Worm (Caenorhabditis elegans) whole organism, young adult: Measurements from ENCODE around the gene nhr-105.

Experiments used
- B0261.1 ChIP-seq: sonication (generic microtip); optimal IDR thresholded peaks from 2 replicates; lab custom pipeline; 2016; ENCODE audit warnings: mild to moderate bottlenecking, missing genetic modification characterization, moderate library complexity, missing compliant biosample characterization
- C06A6.2 ChIP-seq: fragments of 200-800 bp; sonication (Bioruptor generic); conservative IDR thresholded peaks from 2 replicates; pipeline ENCODE4 v1.3.6; 2022; ENCODE audit warnings: missing genetic modification characterization, missing compliant biosample characterization
- F52B5.7 ChIP-seq: sonication (generic microtip); optimal IDR thresholded peaks from 2 replicates; lab custom pipeline; 2016; ENCODE audit warnings: mild to moderate bottlenecking, missing genetic modification characterization, missing compliant biosample characterization
- T07F8.4 ChIP-seq: sonication (generic microtip); optimal IDR thresholded peaks from 2 replicates; lab custom pipeline; 2016; ENCODE audit warnings: mild to moderate bottlenecking, missing genetic modification characterization, moderate library complexity, missing compliant biosample characterization
- Y53G8AR.9 ChIP-seq: fragments of 200-800 bp; sonication (Bioruptor generic); conservative IDR thresholded peaks from 2 replicates; pipeline ENCODE4 v1.3.6; 2022; ENCODE audit warnings: missing genetic modification reagents, missing genetic modification characterization, missing compliant biosample characterization
- Y95B8A.8 ChIP-seq: fragments of 200-800 bp; sonication (Bioruptor generic); IDR thresholded peaks from 2 replicates; pipeline ENCODE4 v1.3.6; 2022; ENCODE audit warnings: missing genetic modification reagents, missing genetic modification characterization, missing compliant biosample characterization
- akir-1 ChIP-seq: fragments of 200-800 bp; sonication (Bioruptor generic); optimal IDR thresholded peaks from 2 replicates; lab custom pipeline; 2018; ENCODE audit warnings: mild to moderate bottlenecking, missing genetic modification characterization, moderate library complexity, missing compliant biosample characterization
- aptf-3 ChIP-seq: fragments of 200-800 bp; sonication (Bioruptor generic); IDR thresholded peaks from 2 replicates; pipeline ENCODE4 v1.3.6; 2022; ENCODE audit warnings: missing genetic modification characterization, missing compliant biosample characterization
- bed-2 ChIP-seq: fragments of 200-800 bp; sonication (Bioruptor generic); IDR thresholded peaks from 2 replicates; pipeline ENCODE4 v1.3.6; 2022; ENCODE audit warnings: missing genetic modification reagents, missing genetic modification characterization, missing compliant biosample characterization
- cebp-2 ChIP-seq: fragments of 200-800 bp; sonication (Bioruptor generic); IDR thresholded peaks from 2 replicates; pipeline ENCODE4 v1.3.6; 2022; ENCODE audit warnings: missing genetic modification characterization, missing compliant biosample characterization
- ceh-40 ChIP-seq: fragments of 200-800 bp; sonication (Bioruptor generic); IDR thresholded peaks from 2 replicates; pipeline ENCODE4 v1.3.6; 2022; ENCODE audit warnings: missing genetic modification characterization, missing compliant biosample characterization
- ceh-79 ChIP-seq: sonication (generic microtip); optimal IDR thresholded peaks from 2 replicates; lab custom pipeline; 2017; ENCODE audit warnings: mild to moderate bottlenecking, missing genetic modification characterization, missing compliant biosample characterization
- egl-44 ChIP-seq: fragments of 200-800 bp; sonication (Bioruptor generic); IDR thresholded peaks from 2 replicates; pipeline ENCODE4 v1.3.6; 2022; ENCODE audit warnings: missing genetic modification reagents, missing genetic modification characterization, missing compliant biosample characterization
- egrh-3 ChIP-seq: fragments of 200-800 bp; sonication (Bioruptor generic); IDR thresholded peaks from 2 replicates; pipeline ENCODE4 v1.3.6; 2022; ENCODE audit warnings: missing genetic modification reagents, missing genetic modification characterization, missing compliant biosample characterization
- ekl-4 ChIP-seq: fragments of 200-800 bp; sonication (Bioruptor generic); IDR thresholded peaks from 2 replicates; pipeline ENCODE4 v1.3.6; 2022; ENCODE audit warnings: missing genetic modification reagents, missing genetic modification characterization, missing compliant biosample characterization
- hlh-26 ChIP-seq: fragments of 200-800 bp; sonication (Bioruptor generic); conservative IDR thresholded peaks from 2 replicates; pipeline ENCODE4 v1.3.6; 2022; ENCODE audit warnings: missing genetic modification reagents, missing genetic modification characterization, missing compliant biosample characterization
- hmg-1.2 ChIP-seq: fragments of 200-800 bp; sonication (Bioruptor generic); IDR thresholded peaks from 2 replicates; pipeline ENCODE4 v1.3.6; 2022; ENCODE audit warnings: missing genetic modification reagents, missing genetic modification characterization, missing compliant biosample characterization
- let-526 ChIP-seq: fragments of 200-800 bp; sonication (Bioruptor generic); IDR thresholded peaks from 2 replicates; pipeline ENCODE4 v1.3.6; 2022; ENCODE audit warnings: missing genetic modification reagents, missing genetic modification characterization, missing compliant biosample characterization
- let-607 ChIP-seq, 2 experiments: fragments of 200-800 bp in 1 of 2; sonication (Bioruptor generic) in 1 of 2; sonication (generic microtip) in 1 of 2; optimal IDR thresholded peaks; 2 replicates each; lab custom pipeline; 2016 to 2018; ENCODE audit warnings: mild to moderate bottlenecking in 2 of 2, missing compliant biosample characterization in 2 of 2, missing genetic modification characterization in 2 of 2, moderate library complexity in 2 of 2, missing genotype in 1 of 2
- lin-35 ChIP-seq, 3 experiments: fragments of 150-350 bp in 2 of 3; sonication (generic microtip) in 1 of 3; optimal IDR thresholded peaks; 2 replicates each; lab custom pipeline; 2014 to 2018; ENCODE audit warnings: missing biosample characterization in 3 of 3, missing genetic modification characterization in 3 of 3, missing genetic modification reagents in 3 of 3
- lsl-1 ChIP-seq: fragments of 200-800 bp; sonication (Bioruptor generic); optimal IDR thresholded peaks from 2 replicates; lab custom pipeline; 2018; ENCODE audit warnings: mild to moderate bottlenecking, missing genetic modification characterization, moderate library complexity, missing compliant biosample characterization
- madf-10 ChIP-seq: sonication (generic microtip); optimal IDR thresholded peaks from 2 replicates; lab custom pipeline; 2016; ENCODE audit warnings: mild to moderate bottlenecking, missing genetic modification characterization, missing compliant biosample characterization
- madf-3 ChIP-seq: fragments of 200-800 bp; sonication (Bioruptor generic); IDR thresholded peaks from 2 replicates; pipeline ENCODE4 v1.3.6; 2022; ENCODE audit warnings: missing genetic modification reagents, missing genetic modification characterization, missing compliant biosample characterization
- mcd-1 ChIP-seq: fragments of 200-800 bp; sonication (Bioruptor generic); IDR thresholded peaks from 2 replicates; pipeline ENCODE4 v1.3.6; 2022; ENCODE audit warnings: missing genetic modification reagents, missing genetic modification characterization, missing compliant biosample characterization
- mel-28 ChIP-seq: sonication (generic microtip); optimal IDR thresholded peaks from 2 replicates; lab custom pipeline; 2016; ENCODE audit warnings: borderline replicate concordance, mild to moderate bottlenecking, missing genetic modification characterization, missing compliant biosample characterization
- mes-4 ChIP-seq: sonication (generic microtip); optimal IDR thresholded peaks from 2 replicates; lab custom pipeline; 2016; ENCODE audit warnings: missing genotype, missing genetic modification characterization, missing compliant biosample characterization
- nhr-120 ChIP-seq: fragments of 200-800 bp; sonication (Bioruptor generic); IDR thresholded peaks from 2 replicates; pipeline ENCODE4 v1.3.6; 2022; ENCODE audit warnings: missing genetic modification characterization, missing compliant biosample characterization
- nhr-179 ChIP-seq: sonication (generic microtip); optimal IDR thresholded peaks from 2 replicates; lab custom pipeline; 2016; ENCODE audit warnings: mild to moderate bottlenecking, missing genetic modification characterization, missing compliant biosample characterization
- nhr-80 ChIP-seq: sonication (generic microtip); optimal IDR thresholded peaks from 2 replicates; lab custom pipeline; 2016; ENCODE audit warnings: missing genetic modification characterization, missing compliant biosample characterization
- rec-8 ChIP-seq, 2 experiments: sonication (generic microtip); optimal IDR thresholded peaks; 2 replicates each; lab custom pipeline; 2016; ENCODE audit warnings: mild to moderate bottlenecking in 2 of 2, missing genetic modification characterization in 2 of 2, missing genetic modification reagents in 2 of 2, missing genotype in 2 of 2, missing biosample characterization in 1 of 2, missing compliant biosample characterization in 1 of 2, moderate library complexity in 1 of 2
- sea-2 ChIP-seq: fragments of 200-800 bp; sonication (Bioruptor generic); IDR thresholded peaks from 2 replicates; pipeline ENCODE4 v1.3.6; 2022; ENCODE audit warnings: missing genetic modification characterization, missing compliant biosample characterization
- snpc-1.3 ChIP-seq: sonication (generic microtip); optimal IDR thresholded peaks from 2 replicates; lab custom pipeline; 2017; ENCODE audit warnings: missing genetic modification characterization, mild to moderate bottlenecking, missing compliant biosample characterization, antibody characterized with exemption, moderate library complexity, missing genotype, missing genetic modification reagents; ENCODE audit not compliant: insufficient read depth
- snpc-4 ChIP-seq, 5 experiments: fragments of 150-350 bp in 1 of 5; sonication (generic microtip) in 4 of 5; optimal IDR thresholded peaks; 2 replicates each; lab custom pipeline; 2014 to 2018; ENCODE audit warnings: missing genetic modification characterization in 5 of 5, missing biosample characterization in 3 of 5, antibody characterized with exemption in 2 of 5, mild to moderate bottlenecking in 2 of 5, missing compliant biosample characterization in 2 of 5, missing genotype in 2 of 5, moderate library complexity in 2 of 5, missing genetic modification reagents in 1 of 5
- tbx-9 ChIP-seq: sonication (generic microtip); optimal IDR thresholded peaks from 2 replicates; lab custom pipeline; 2016; ENCODE audit warnings: borderline replicate concordance, missing genetic modification characterization, inconsistent platforms, missing compliant biosample characterization
- xnd-1 ChIP-seq: sonication (generic microtip); optimal IDR thresholded peaks from 2 replicates; lab custom pipeline; 2016; ENCODE audit warnings: missing genotype, missing genetic modification reagents, missing genetic modification characterization, missing compliant biosample characterization
- zfh-2 ChIP-seq: fragments of 200-800 bp; sonication (Bioruptor generic); conservative IDR thresholded peaks from 2 replicates; pipeline ENCODE4 v1.3.6; 2022; ENCODE audit warnings: missing genetic modification reagents, missing genetic modification characterization, missing compliant biosample characterization
- ztf-18 ChIP-seq: sonication (generic microtip); optimal IDR thresholded peaks from 2 replicates; lab custom pipeline; 2016; ENCODE audit warnings: missing genotype, mild to moderate bottlenecking, missing genetic modification characterization, missing compliant biosample characterization

Gene nhr-105

ce11 chrIV:7009531-7009930, 40.4 kb upstream of the nhr-105 start, which contains the start of gene C25A8.2:
C25A8.2 (plus strand) TSS chrIV:7009831.
- TF ChIP-seq xnd-1 (tag; lab: Kevin White, UChicago) = no peak
- TF ChIP-seq let-607 (tag; optimal IDR thresholded peaks at IDR 0.05; lab: Kevin White, UChicago) = no peak
- no peak for TF ChIP-seq madf-10 (tag; lab: Kevin White, UChicago)
- TF ChIP-seq rec-8 (tag; optimal IDR thresholded peaks at IDR 0.05; lab: Kevin White, UChicago) = no peak
- TF ChIP-seq lsl-1 (GFP tag; lab: Kevin White, UChicago) = no peak
- TF ChIP-seq ceh-40 (GFP tag; lab: Robert Waterston, UW) = no peak
- no peak for TF ChIP-seq nhr-120 (GFP tag; lab: Robert Waterston, UW)
- TF ChIP-seq madf-3 (GFP tag; lab: Robert Waterston, UW) = no peak
- no peak for TF ChIP-seq hmg-1.2
- no peak for TF ChIP-seq cebp-2 (GFP tag; lab: Robert Waterston, UW)
- TF ChIP-seq bed-2 (GFP tag; lab: Robert Waterston, UW) = no peak
- no peak for TF ChIP-seq nhr-80 (tag; lab: Kevin White, UChicago)
- no peak for TF ChIP-seq nhr-179 (tag; lab: Kevin White, UChicago)
- no peak for TF ChIP-seq let-526
- no peak for TF ChIP-seq B0261.1
- no peak for TF ChIP-seq C06A6.2 (GFP tag; lab: Robert Waterston, UW)
- no peak for TF ChIP-seq ztf-18

- TF ChIP-seq zfh-2 (GFP tag; lab: Robert Waterston, UW) (peak; percentile 73), egrh-3 (GFP tag; lab: Robert Waterston, UW) (peak; percentile 23; the same call in 1 of the 2 replicates), akir-1 (GFP tag; lab: Kevin White, UChicago) (no peak)
- TF ChIP-seq, all 124 proteins: peak for 2
Measured at ce11 chrIV:7010195-7010594, 39.8 kb upstream of the nhr-105 start.

DNA sequence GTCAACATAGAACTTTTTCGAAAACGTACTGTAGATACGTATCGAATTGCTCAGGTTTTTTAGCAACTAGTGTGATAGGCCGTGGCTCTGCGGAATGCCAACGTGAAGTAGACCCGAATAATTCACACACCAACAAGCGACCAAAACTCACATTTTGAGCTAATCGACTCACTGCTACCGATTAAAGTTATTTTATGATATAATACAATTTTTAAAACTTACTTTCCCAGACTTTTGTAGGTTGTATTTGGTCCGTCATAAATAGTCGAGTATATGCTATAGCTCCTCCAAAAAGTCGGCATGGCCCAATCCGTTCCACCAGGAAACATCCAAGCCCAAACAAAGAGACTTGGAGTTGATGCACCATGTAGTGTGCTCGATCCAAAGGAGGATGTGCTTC, 39.1 kb upstream of the nhr-105 start, which contains the start of gene C25A8.1:
Gene C25A8.1 (plus strand): TSS at position 301 of the 400 bp plus-strand sequence.
- no peak for TF ChIP-seq T07F8.4 (tag; lab: Kevin White, UChicago)
- no peak for TF ChIP-seq Y95B8A.8 (GFP tag; lab: Robert Waterston, UW)
- TF ChIP-seq mel-28 (tag; lab: Kevin White, UChicago) = no peak
- no peak for TF ChIP-seq snpc-1.3 (tag; lab: Kevin White, UChicago)

- TF ChIP-seq snpc-1.3 (tag; lab: Kevin White, UChicago) (no peak), ekl-4 (GFP tag; lab: Robert Waterston, UW) (no peak), sea-2 (GFP tag; lab: Robert Waterston, UW) (no peak), snpc-4 (GFP tag; optimal IDR thresholded peaks at IDR 0.05; lab: Kevin White, UChicago) (no peak), snpc-4 (tag; optimal IDR thresholded peaks at IDR 0.05; lab: Kevin White, UChicago) (no peak), aptf-3 (GFP tag; lab: Robert Waterston, UW) (no peak), mcd-1 (GFP tag; lab: Robert Waterston, UW) (no peak), ceh-79 (no peak)
Measured at ce11 chrIV:7011728-7012127, 38.2 kb upstream of the nhr-105 start, which contains the start of gene trxr-1. trxr-1 (plus strand) TSS chrIV:7011954.

DNA sequence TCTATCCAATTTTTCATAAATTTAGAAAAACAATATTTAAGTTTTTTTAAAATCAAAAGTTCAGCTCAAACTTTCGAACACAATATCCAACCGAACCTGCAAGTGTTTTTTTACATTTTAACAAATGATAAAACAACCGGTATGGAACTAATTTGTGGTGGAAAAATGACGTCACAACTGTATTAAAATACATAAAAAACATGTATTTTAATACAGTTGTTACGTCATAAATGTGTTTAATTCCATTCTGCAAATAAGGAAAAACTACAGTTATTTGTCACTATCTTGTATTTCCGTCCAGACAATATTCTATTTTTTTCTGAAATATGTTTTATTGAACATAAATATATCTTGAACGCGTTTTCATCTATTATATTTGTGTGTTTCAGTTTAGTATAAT, 37.7 kb upstream of the nhr-105 start:
- TF ChIP-seq mes-4 (tag; lab: Kevin White, UChicago) (no peak), Y53G8AR.9 (GFP tag; lab: Robert Waterston, UW) (no peak), B0261.1 (no peak), Y95B8A.8 (GFP tag; lab: Robert Waterston, UW) (no peak), lin-35 (GFP tag; optimal IDR thresholded peaks at IDR 0.05; lab: Kevin White, UChicago) (no peak), egl-44 (GFP tag; lab: Robert Waterston, UW) (no peak), bed-2 (GFP tag; lab: Robert Waterston, UW) (no peak), T07F8.4 (tag; lab: Kevin White, UChicago) (no peak), tbx-9 (tag; lab: Kevin White, UChicago) (no peak), hlh-26 (GFP tag; lab: Robert Waterston, UW) (no peak), F52B5.7 (tag; lab: Kevin White, UChicago) (no peak)
